Worm (Caenorhabditis elegans): ENCODE results near the gene C06A1.7.

- TF ChIP-seq ref-1 (GFP tag; conservative IDR thresholded peaks at IDR 0.05) (no peak), flt-1 (GFP tag; IDR thresholded peaks at IDR 0.05) (no peak)
Measured at ce11 chrII:10545924-10546783, 18.5 kb upstream of the C06A1.7 start.

Data from whole organism, midembryonic.